Fruit fly (Drosophila melanogaster) whole organism, prepupa: Measurements from ENCODE around the gene bun.

Experiments
- CG16779 ChIP-seq: fragments of 200-800 bp; sonication (Bioruptor generic); optimal IDR thresholded peaks from 3 replicates; lab custom pipeline; 2017; ENCODE audit warnings: missing biosample characterization, mild to moderate bottlenecking, missing genetic modification characterization
- CG4318 ChIP-seq: fragments of 200-800 bp; sonication (Bioruptor generic); optimal IDR thresholded peaks from 3 replicates; lab custom pipeline; 2017; ENCODE audit warnings: missing biosample characterization, mild to moderate bottlenecking, missing genetic modification characterization
- CG8632 ChIP-seq: fragments of 200-800 bp; sonication (Bioruptor generic); optimal IDR thresholded peaks from 3 replicates; lab custom pipeline; 2016; ENCODE audit warnings: missing biosample characterization, missing genetic modification characterization
- CG9139 ChIP-seq: fragments of 200-800 bp; sonication (Bioruptor generic); optimal IDR thresholded peaks from 3 replicates; lab custom pipeline; 2017; ENCODE audit warnings: missing biosample characterization, mild to moderate bottlenecking, missing genetic modification characterization
- Gug ChIP-seq: fragments of 200-800 bp; sonication (Bioruptor generic); IDR thresholded peaks from 2 replicates; pipeline ENCODE4 v1.3.6; 2022; ENCODE audit warnings: missing biosample characterization, missing genetic modification characterization
- Sox102F ChIP-seq: fragments of 200-800 bp; sonication (Bioruptor generic); optimal IDR thresholded peaks from 2 replicates; lab custom pipeline; 2016; ENCODE audit warnings: missing biosample characterization, mild to moderate bottlenecking, missing genetic modification characterization
- dsx ChIP-seq: fragments of 200-800 bp; optimal IDR thresholded peaks from 3 replicates; lab custom pipeline; 2019; ENCODE audit warnings: missing biosample characterization, mild to moderate bottlenecking, missing genetic modification characterization, moderate library complexity; ENCODE audit not compliant: poor library complexity, severe bottlenecking
- eg ChIP-seq: fragments of 200-800 bp; sonication (Bioruptor generic); IDR thresholded peaks from 3 replicates; pipeline ENCODE4 v1.3.6; 2022; ENCODE audit warnings: missing biosample characterization, missing genetic modification characterization

- TF ChIP-seq Sox102F (GFP tag; lab: Kevin White, UChicago) = no peak
- no peak for TF ChIP-seq CG16779 (tag; lab: Kevin White, UChicago)
- TF ChIP-seq dsx (GFP tag; lab: Kevin White, UChicago) = no peak
- no peak for TF ChIP-seq Gug
- no peak for TF ChIP-seq CG9139 (GFP tag; lab: Kevin White, UChicago)
- no peak for TF ChIP-seq CG4318 (GFP tag; lab: Kevin White, UChicago)
- TF ChIP-seq CG8632 (GFP tag; lab: Kevin White, UChicago) = no peak
- TF ChIP-seq eg (GFP tag; lab: Robert Waterston, UW) = no peak
These were observed 39.7 kb downstream of the bun start for dm6 chr2L:12506744-12507143.
